Comparison of ENCODE assay signal across 2 worm cellular contexts in genomic region chrV:18212848-18213247, ce11.
TF ChIP-seq lines count a peak whose summit lies in the region.

No protein-coding gene starts in this region.

TF ChIP-seq in whole organism, L4 larva, 104 proteins besides CTCF, POLR2A, EP300 and RAD21:
- TF ChIP-seq daf-19 (GFP tag; conservative IDR thresholded peaks at IDR 0.05; lab: Robert Waterston, UW) = no peak
- no peak for TF ChIP-seq mes-2 (tag; optimal IDR thresholded peaks at IDR 0.05; lab: Kevin White, UChicago; ENCODE audit: poor library complexity, severe bottlenecking)
- peak; percentile 90 for TF ChIP-seq aha-1 (tag; lab: Kevin White, UChicago)
- peak; percentile 49; the same call in 1 of the 2 replicates for TF ChIP-seq set-16 (GFP tag; IDR thresholded peaks at IDR 0.05; lab: Robert Waterston, UW)
- TF ChIP-seq nhr-11 (tag; optimal IDR thresholded peaks at IDR 0.05; lab: Kevin White, UChicago) = no peak

TF ChIP-seq in whole organism, young adult, 124 proteins besides CTCF, POLR2A, EP300 and RAD21:
- TF ChIP-seq fkh-3 (tag; optimal IDR thresholded peaks at IDR 0.05; lab: Kevin White, UChicago) = no peak
- TF ChIP-seq zfh-2 (GFP tag; conservative IDR thresholded peaks at IDR 0.05; lab: Robert Waterston, UW) = 0 out of 2 replicates have a peak, but pooled peaks have one; percentile 54
